Fruit fly (Drosophila melanogaster) whole organism, adult: ENCODE measurements around the gene Arp5.

ENCODE experiments used
- CG11617 ChIP-seq: fragments of 200-800 bp; sonication (Bioruptor generic); optimal IDR thresholded peaks from 2 replicates; lab custom pipeline; 2017; ENCODE audit warnings: mild to moderate bottlenecking, missing biosample characterization, missing genetic modification reagents, missing genetic modification characterization
- CG12768 ChIP-seq: fragments of 200-800 bp; sonication (Bioruptor generic); optimal IDR thresholded peaks from 2 replicates; lab custom pipeline; 2017; ENCODE audit warnings: missing biosample characterization, missing genetic modification characterization, mild to moderate bottlenecking, moderate library complexity, missing genetic modification reagents
- CG14711 ChIP-seq: fragments of 200-800 bp; sonication (Bioruptor generic); optimal IDR thresholded peaks from 2 replicates; lab custom pipeline; 2018; ENCODE audit warnings: missing biosample characterization, mild to moderate bottlenecking, missing genetic modification characterization, moderate library complexity
- CG1620 ChIP-seq: fragments of 200-800 bp; sonication (Bioruptor generic); optimal IDR thresholded peaks from 2 replicates; lab custom pipeline; 2016; ENCODE audit warnings: missing biosample characterization, missing genetic modification characterization
- CG33017 ChIP-seq: fragments of 200-800 bp; sonication (Bioruptor generic); optimal IDR thresholded peaks from 2 replicates; lab custom pipeline; 2018; ENCODE audit warnings: missing biosample characterization, mild to moderate bottlenecking, missing genetic modification characterization, moderate library complexity
- CG5204 ChIP-seq: fragments of 200-800 bp; sonication (Bioruptor generic); optimal IDR thresholded peaks from 2 replicates; lab custom pipeline; 2016; ENCODE audit warnings: missing biosample characterization, missing genetic modification characterization
- CG7045 ChIP-seq: fragments of 200-800 bp; sonication (Bioruptor generic); optimal IDR thresholded peaks from 2 replicates; lab custom pipeline; 2017; ENCODE audit warnings: missing biosample characterization, mild to moderate bottlenecking, missing genetic modification characterization
- CG7101 ChIP-seq: fragments of 200-800 bp; sonication (Bioruptor generic); optimal IDR thresholded peaks from 2 replicates; lab custom pipeline; 2018; ENCODE audit warnings: missing biosample characterization, mild to moderate bottlenecking, missing genetic modification characterization, moderate library complexity
- Clk ChIP-seq: fragments of 200-800 bp; sonication (Bioruptor generic); optimal IDR thresholded peaks from 2 replicates; lab custom pipeline; 2017; ENCODE audit warnings: missing biosample characterization, missing genetic modification characterization
- Crg-1 ChIP-seq: fragments of 200-800 bp; sonication (Bioruptor generic); optimal IDR thresholded peaks from 2 replicates; lab custom pipeline; 2016; ENCODE audit warnings: missing biosample characterization, missing genetic modification characterization
- Hr96 ChIP-seq: fragments of 200-800 bp; sonication (Bioruptor generic); optimal IDR thresholded peaks from 2 replicates; lab custom pipeline; 2016; ENCODE audit warnings: missing biosample characterization, missing genetic modification characterization
- Mnt ChIP-seq: fragments of 200-800 bp; sonication (Bioruptor generic); optimal IDR thresholded peaks from 2 replicates; lab custom pipeline; 2016; ENCODE audit warnings: missing biosample characterization, mild to moderate bottlenecking, missing genetic modification characterization
- bab1 ChIP-seq: fragments of 200-800 bp; sonication (Bioruptor generic); optimal IDR thresholded peaks from 3 replicates; lab custom pipeline; 2019; ENCODE audit warnings: missing biosample characterization, mild to moderate bottlenecking, missing genetic modification characterization, moderate library complexity
- cic ChIP-seq: fragments of 200-800 bp; sonication (Bioruptor generic); optimal IDR thresholded peaks from 2 replicates; lab custom pipeline; 2017; ENCODE audit warnings: missing biosample characterization, mild to moderate bottlenecking, missing genetic modification characterization, moderate library complexity
- cnc ChIP-seq, 2 experiments: fragments of >200 bp; optimal IDR thresholded peaks; 2 replicates each; lab custom pipeline; 2017
- kay ChIP-seq: fragments of 200-800 bp; sonication (Bioruptor generic); peaks from one replicate; lab custom pipeline; 2016; ENCODE audit warnings: missing biosample characterization, missing genetic modification characterization, borderline replicate concordance
- ovo ChIP-seq: fragments of 200-800 bp; sonication (Bioruptor generic); optimal IDR thresholded peaks from 2 replicates; lab custom pipeline; 2016; ENCODE audit warnings: missing biosample characterization, missing genetic modification characterization
- pad ChIP-seq: fragments of 200-800 bp; sonication (Bioruptor generic); optimal IDR thresholded peaks from 3 replicates; lab custom pipeline; 2017; ENCODE audit warnings: missing biosample characterization, missing genetic modification characterization, mild to moderate bottlenecking, moderate library complexity, missing genetic modification reagents
- tj ChIP-seq: fragments of 200-800 bp; sonication (Bioruptor generic); optimal IDR thresholded peaks from 3 replicates; lab custom pipeline; 2017; ENCODE audit warnings: missing biosample characterization, mild to moderate bottlenecking, missing genetic modification characterization, moderate library complexity
- toe ChIP-seq: fragments of 200-800 bp; sonication (Bioruptor generic); optimal IDR thresholded peaks from 2 replicates; lab custom pipeline; 2016; ENCODE audit warnings: missing biosample characterization, missing genetic modification characterization

Arp5 gene

dm6 chr3R:18157459-18157858 is 27.8 kb upstream of the Arp5 start:
- TF ChIP-seq CG14711 (tag; lab: Kevin White, UChicago) (no peak), Mnt (no peak), toe (GFP tag; lab: Kevin White, UChicago) (no peak), Clk (no peak), CG11617 (GFP tag; lab: Kevin White, UChicago) (no peak)

DNA sequence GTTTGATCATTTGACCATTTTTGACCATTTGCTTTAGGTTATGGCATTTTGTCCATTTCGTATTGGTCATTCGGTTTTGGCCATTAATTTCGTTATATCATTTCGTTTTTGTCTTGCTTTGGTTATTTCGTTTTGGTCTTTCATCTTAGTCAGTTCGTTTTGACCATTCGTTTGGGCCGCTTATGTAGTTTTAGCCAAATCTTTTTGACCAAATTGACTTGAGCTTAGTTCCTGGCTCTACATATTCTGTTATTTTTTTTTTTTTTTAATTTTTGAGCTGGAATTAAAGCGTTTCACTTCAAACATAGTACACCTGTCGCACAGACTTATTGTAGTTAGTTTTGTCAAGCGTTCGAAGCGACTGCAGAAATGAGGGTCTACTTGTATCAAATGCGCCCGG is 26.9 kb upstream of the Arp5 start, which contains the start of gene CG14315:
TSS of gene CG14315 (plus strand) at position 301 of the 400 bp plus-strand sequence.
- TF ChIP-seq CG14711 (tag; lab: Kevin White, UChicago) (no peak), CG33017 (no peak), Mnt (no peak), CG7101 (tag; lab: Kevin White, UChicago) (no peak), tj (GFP tag; lab: Kevin White, UChicago) (no peak), cnc (optimal IDR thresholded peaks at IDR 0.05; lab: Kevin White, UChicago) (no peak), CG11617 (GFP tag; lab: Kevin White, UChicago) (no peak), Crg-1 (GFP tag; lab: Kevin White, UChicago) (no peak), Hr96 (GFP tag; lab: Kevin White, UChicago) (no peak), cic (no peak), pad (no peak), CG7045 (no peak), CG1620 (GFP tag; lab: Kevin White, UChicago) (no peak), toe (GFP tag; lab: Kevin White, UChicago) (no peak), ovo (GFP tag; lab: Kevin White, UChicago) (no peak), CG12768 (GFP tag; lab: Kevin White, UChicago) (no peak)

DNA sequence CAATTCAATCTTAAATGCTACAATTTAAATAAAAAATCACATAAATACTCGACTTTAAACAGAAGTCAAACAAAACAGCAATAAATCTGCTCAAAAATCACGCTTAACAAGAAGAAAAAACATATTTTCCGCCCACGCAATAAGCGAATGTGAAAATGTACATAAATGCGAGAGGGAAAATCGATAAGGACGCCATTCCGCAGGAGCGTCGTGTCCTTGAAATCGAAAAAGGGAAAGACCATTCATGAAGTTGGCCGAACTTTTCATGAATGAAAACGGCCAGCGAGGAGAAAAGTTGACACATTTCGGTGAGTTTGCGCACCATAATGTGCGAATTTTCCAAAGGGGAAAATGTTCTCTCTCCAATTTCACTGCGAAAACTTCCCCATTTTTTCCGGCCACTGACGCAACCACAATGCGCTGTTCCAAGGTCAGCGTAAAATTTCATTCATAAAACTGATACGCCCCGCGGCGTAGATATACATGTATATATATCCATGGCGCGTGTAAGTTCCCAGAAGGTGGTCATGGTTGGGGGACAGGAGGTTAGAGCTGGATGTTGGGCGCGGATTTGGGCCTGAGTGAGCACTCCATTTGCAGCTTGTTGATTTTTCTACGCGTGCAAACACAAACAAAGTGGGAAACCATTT is 25.0 kb upstream of the Arp5 start:
- TF ChIP-seq cic (peak; percentile 82), pad (peak; percentile 92), CG33017 (no peak), CG12768 (GFP tag; lab: Kevin White, UChicago) (no peak)

DNA sequence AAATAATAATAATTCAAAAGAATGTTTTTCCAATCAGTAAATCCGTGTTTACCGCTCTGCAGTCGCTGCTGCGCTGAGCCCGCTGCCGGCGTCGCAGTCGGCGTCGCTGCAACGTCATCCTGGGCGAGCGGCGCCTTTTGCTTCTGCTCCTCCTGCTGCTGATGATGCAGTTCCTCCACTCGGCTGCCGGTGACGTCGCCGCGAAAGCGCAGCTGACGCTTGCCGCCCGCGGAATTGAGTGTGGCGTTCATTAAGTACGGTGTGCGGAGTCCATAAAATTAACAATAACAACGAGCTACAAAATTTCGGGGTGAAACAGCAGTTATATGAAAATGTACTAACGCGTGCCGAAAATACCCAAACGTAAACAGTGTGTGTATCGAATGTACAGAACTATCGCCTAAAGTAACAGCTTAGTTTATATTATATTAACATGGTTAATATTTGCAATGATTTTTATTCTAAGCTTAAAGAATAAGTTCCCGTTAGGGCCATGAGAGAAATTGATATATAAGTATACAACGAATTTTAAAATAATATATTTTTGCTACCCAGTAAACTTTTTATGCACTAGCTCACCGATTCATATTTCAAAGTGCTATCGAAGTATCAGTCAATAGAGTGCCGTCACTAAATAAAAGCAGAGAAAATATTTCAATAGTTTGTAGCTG is 21.1 kb upstream of the Arp5 start, which contains the start of the genes CG7218 and Cbp20:
TSS of gene CG7218 (minus strand) at position 346 of the 671 bp plus-strand sequence.
TSS of gene Cbp20 (plus strand) at position 610 of the 671 bp plus-strand sequence.
- TF ChIP-seq Mnt (peak; percentile 44), CG33017 (peak; percentile 69), Clk (peak; percentile 32), cic (peak; percentile 13), tj (GFP tag; lab: Kevin White, UChicago) (peak; percentile 68), Crg-1 (GFP tag; lab: Kevin White, UChicago) (peak; percentile 82), kay (GFP tag; lab: Kevin White, UChicago) (no peak), bab1 (GFP tag; lab: Kevin White, UChicago) (peak; percentile 72), pad (peak; percentile 66), CG1620 (GFP tag; lab: Kevin White, UChicago) (peak; percentile 80), CG7101 (tag; lab: Kevin White, UChicago) (peak; percentile 81), CG7045 (peak; percentile 66), toe (GFP tag; lab: Kevin White, UChicago) (peak; percentile 75), CG11617 (GFP tag; lab: Kevin White, UChicago) (peak; percentile 70), cnc (optimal IDR thresholded peaks at IDR 0.05; lab: Kevin White, UChicago) (no peak), ovo (GFP tag; lab: Kevin White, UChicago) (peak; percentile 60), Hr96 (GFP tag; lab: Kevin White, UChicago) (peak; percentile 75), CG5204 (GFP tag; lab: Kevin White, UChicago) (peak; percentile 79), CG14711 (tag; lab: Kevin White, UChicago) (peak; percentile 73), CG12768 (GFP tag; lab: Kevin White, UChicago) (peak; percentile 84)

- TF ChIP-seq CG1620 (GFP tag; lab: Kevin White, UChicago), result no peak
- peak; percentile 43 for TF ChIP-seq Mnt
- TF ChIP-seq CG33017, result peak; percentile 11
- TF ChIP-seq CG5204 (GFP tag; lab: Kevin White, UChicago), result no peak
- peak; percentile 25 for TF ChIP-seq tj (GFP tag; lab: Kevin White, UChicago)
- TF ChIP-seq pad, result no peak
- no peak for TF ChIP-seq CG7045
Measured at dm6 chr3R:18166261-18166720, 19.0 kb upstream of the Arp5 start.

dm6 chr3R:18167173-18167415 is 18.2 kb upstream of the Arp5 start, which contains the start of the genes CG7215 and Prx5:
Gene CG7215 (minus strand): TSS chr3R:18167273.
Gene Prx5 (minus strand): TSS chr3R:18167273.
- TF ChIP-seq Crg-1 (GFP tag; lab: Kevin White, UChicago) (no peak), CG7101 (tag; lab: Kevin White, UChicago) (no peak), CG33017 (no peak), pad (no peak), cnc (optimal IDR thresholded peaks at IDR 0.05; lab: Kevin White, UChicago) (no peak), CG11617 (GFP tag; lab: Kevin White, UChicago) (no peak), CG12768 (GFP tag; lab: Kevin White, UChicago) (no peak)
